Fruit fly (Drosophila melanogaster) whole organism, prepupa: Measurements from ENCODE around the gene CG34409.

Experiments used
- CG11294 ChIP-seq: fragments of 200-800 bp; sonication (Bioruptor generic); IDR thresholded peaks from 2 replicates; pipeline ENCODE4 v1.3.6; 2022; ENCODE audit warnings: missing biosample characterization, missing genetic modification characterization
- CG16779 ChIP-seq: fragments of 200-800 bp; sonication (Bioruptor generic); optimal IDR thresholded peaks from 3 replicates; lab custom pipeline; 2017; ENCODE audit warnings: missing biosample characterization, mild to moderate bottlenecking, missing genetic modification characterization
- CG3032 ChIP-seq: fragments of 200-800 bp; optimal IDR thresholded peaks from 2 replicates; lab custom pipeline; 2019; ENCODE audit warnings: missing biosample characterization, mild to moderate bottlenecking, missing genetic modification characterization, moderate library complexity
- CG32006 ChIP-seq: fragments of 200-800 bp; sonication (Bioruptor generic); optimal IDR thresholded peaks from 3 replicates; lab custom pipeline; 2017; ENCODE audit warnings: missing biosample characterization, mild to moderate bottlenecking, missing genetic modification characterization
- CG8119 ChIP-seq: fragments of 200-800 bp; sonication (Bioruptor generic); IDR thresholded peaks from 3 replicates; pipeline ENCODE4 v1.3.6; 2022; ENCODE audit warnings: missing biosample characterization, missing genetic modification characterization
- Ets96B ChIP-seq: fragments of 200-800 bp; optimal IDR thresholded peaks from 2 replicates; lab custom pipeline; 2019; ENCODE audit warnings: missing biosample characterization, mild to moderate bottlenecking, missing genetic modification characterization, moderate library complexity
- Gug ChIP-seq: fragments of 200-800 bp; sonication (Bioruptor generic); IDR thresholded peaks from 2 replicates; pipeline ENCODE4 v1.3.6; 2022; ENCODE audit warnings: missing biosample characterization, missing genetic modification characterization
- Sox102F ChIP-seq: fragments of 200-800 bp; sonication (Bioruptor generic); optimal IDR thresholded peaks from 2 replicates; lab custom pipeline; 2016; ENCODE audit warnings: missing biosample characterization, mild to moderate bottlenecking, missing genetic modification characterization
- topi ChIP-seq: fragments of 200-800 bp; sonication (Bioruptor generic); optimal IDR thresholded peaks from 3 replicates; lab custom pipeline; 2016; ENCODE audit warnings: missing biosample characterization, missing genetic modification characterization

dm6 chr3R:9747875-9747899 lies 1.5 kb upstream of the CG34409 start, which contains the start of gene PpD3:
- TF ChIP-seq CG16779 (tag; lab: Kevin White, UChicago): no peak
- no peak for TF ChIP-seq CG11294
- no peak for TF ChIP-seq Gug
- no peak for TF ChIP-seq Sox102F (GFP tag; lab: Kevin White, UChicago)
- TF ChIP-seq CG32006 (GFP tag; lab: Kevin White, UChicago): no peak
- no peak for TF ChIP-seq CG3032
- TF ChIP-seq topi: no peak
- no peak for TF ChIP-seq CG8119 (GFP tag; lab: Robert Waterston, UW)
- no peak for TF ChIP-seq Ets96B (tag; lab: Kevin White, UChicago)
